Fruit fly (Drosophila melanogaster): ENCODE measurements around the gene CG7518.

CG7518 gene

dm6 chr3R:12977371-12978050, 20.4 kb upstream of the CG7518 start, which contains the start of the genes CG7381 and CG7091:
Gene CG7381 (minus strand): TSS chr3R:12977471.
Gene CG7091 (plus strand): TSS chr3R:12978000.
- TF ChIP-seq Dll (optimal IDR thresholded peaks at IDR 0.05), result no peak
- TF ChIP-seq pan (optimal IDR thresholded peaks at IDR 0.05), result no peak
- no peak for TF ChIP-seq usp (GFP tag; optimal IDR thresholded peaks at IDR 0.05)
- TF ChIP-seq psq (optimal IDR thresholded peaks at IDR 0.05), result no peak
- TF ChIP-seq CG8478 (optimal IDR thresholded peaks at IDR 0.05), result no peak
- no peak for TF ChIP-seq EcR (GFP tag; optimal IDR thresholded peaks at IDR 0.05)

DNA sequence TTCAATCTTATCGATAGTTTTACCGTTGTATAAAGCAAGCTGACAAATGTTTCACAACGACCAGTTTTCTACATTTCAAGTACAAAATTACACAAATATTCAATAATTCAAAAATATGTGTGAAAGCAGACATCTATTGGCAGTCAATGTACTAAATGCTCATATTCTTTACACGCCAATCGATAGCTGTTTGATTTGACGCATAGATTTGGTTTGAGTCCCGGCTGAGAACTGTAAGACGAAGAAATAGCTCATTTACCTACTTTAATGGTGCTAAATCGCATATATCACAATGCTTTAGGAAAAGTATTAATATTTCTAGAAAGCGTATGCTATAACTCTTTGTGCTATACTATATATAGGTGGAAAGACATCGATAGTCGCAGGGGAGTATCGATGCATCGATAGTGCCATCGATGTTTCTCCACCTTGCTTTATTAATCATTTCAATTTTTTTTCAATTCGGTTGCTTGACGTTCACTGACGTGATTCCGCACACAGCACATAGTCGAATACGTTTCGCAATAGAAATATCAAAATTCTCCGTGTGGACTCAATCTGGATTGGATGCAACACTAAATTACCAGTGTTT, 17.2 kb upstream of the CG7518 start, which contains the start of gene Paip2:
Gene Paip2 (plus strand): TSS at position 165 of the 592 bp plus-strand sequence.
- TF ChIP-seq Dll (optimal IDR thresholded peaks at IDR 0.05), result no peak
- no peak for TF ChIP-seq usp (GFP tag; optimal IDR thresholded peaks at IDR 0.05)
- no peak for TF ChIP-seq pan (optimal IDR thresholded peaks at IDR 0.05)
- no peak for TF ChIP-seq psq (optimal IDR thresholded peaks at IDR 0.05)
- no peak for TF ChIP-seq CG8478 (optimal IDR thresholded peaks at IDR 0.05)
- TF ChIP-seq EcR (GFP tag; optimal IDR thresholded peaks at IDR 0.05), result no peak

dm6 chr3R:12981334-12982166, 16.3 kb upstream of the CG7518 start:
- TF ChIP-seq EcR (GFP tag; optimal IDR thresholded peaks at IDR 0.05), result peak; percentile 35 to 64
- TF ChIP-seq CG8478 (optimal IDR thresholded peaks at IDR 0.05), result no peak

dm6 chr3R:12982167-12982981, 15.5 kb upstream of the CG7518 start:
- TF ChIP-seq pan (optimal IDR thresholded peaks at IDR 0.05) (no peak), CG8478 (optimal IDR thresholded peaks at IDR 0.05) (peak; percentile 5)

- TF ChIP-seq psq (optimal IDR thresholded peaks at IDR 0.05), result no peak
- TF ChIP-seq Dll (optimal IDR thresholded peaks at IDR 0.05), result no peak
- peak; percentile 14 for TF ChIP-seq pan (optimal IDR thresholded peaks at IDR 0.05)
- TF ChIP-seq CG8478 (optimal IDR thresholded peaks at IDR 0.05), result no peak
- no peak for TF ChIP-seq usp (GFP tag; optimal IDR thresholded peaks at IDR 0.05)
- no peak for TF ChIP-seq EcR (GFP tag; optimal IDR thresholded peaks at IDR 0.05)
Observed at dm6 chr3R:12982982-12983633, 14.8 kb upstream of the CG7518 start.

DNA sequence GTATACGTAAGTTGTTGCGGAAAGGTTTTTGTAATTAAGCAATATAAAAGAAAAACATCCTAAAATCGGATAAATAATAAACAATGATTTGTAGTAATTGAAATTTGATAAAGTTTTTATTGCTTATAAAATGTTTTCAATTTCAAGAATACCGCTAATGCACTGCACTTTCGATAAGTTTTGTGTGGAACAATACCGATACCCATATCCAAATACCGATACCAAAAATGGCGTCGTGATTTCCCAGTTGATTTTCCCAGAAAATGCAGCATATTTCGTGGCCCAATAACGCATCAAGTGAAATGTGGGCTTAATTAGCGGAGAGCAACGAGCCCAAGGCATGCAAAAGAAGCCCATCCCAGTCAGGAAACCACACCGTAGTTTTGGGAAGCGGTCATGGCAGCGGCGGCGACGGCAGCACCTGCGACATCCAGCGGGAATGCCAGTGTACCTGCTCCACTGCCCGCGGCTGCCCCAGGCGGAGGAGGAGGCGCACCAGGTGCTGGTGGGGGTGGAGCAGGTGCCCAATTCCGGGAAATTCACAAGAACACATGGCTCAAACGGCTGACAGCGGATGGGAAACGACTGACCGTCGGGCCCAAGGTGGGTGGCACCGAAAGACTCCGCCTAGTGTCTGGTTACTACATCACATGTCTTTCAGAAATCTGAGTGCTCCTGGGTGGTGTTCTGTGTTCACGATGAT, 11.9 kb upstream of the CG7518 start, which contains the start of gene CG31342:
Gene CG31342 (plus strand): TSS at position 214 of the 703 bp plus-strand sequence.
- no peak for TF ChIP-seq CG8478 (optimal IDR thresholded peaks at IDR 0.05)
- no peak for TF ChIP-seq psq (optimal IDR thresholded peaks at IDR 0.05)
- TF ChIP-seq pan (optimal IDR thresholded peaks at IDR 0.05), result no peak
- no peak for TF ChIP-seq Dll (optimal IDR thresholded peaks at IDR 0.05)
- no peak for TF ChIP-seq EcR (GFP tag; optimal IDR thresholded peaks at IDR 0.05)
- no peak for TF ChIP-seq usp (GFP tag; optimal IDR thresholded peaks at IDR 0.05)

DNA sequence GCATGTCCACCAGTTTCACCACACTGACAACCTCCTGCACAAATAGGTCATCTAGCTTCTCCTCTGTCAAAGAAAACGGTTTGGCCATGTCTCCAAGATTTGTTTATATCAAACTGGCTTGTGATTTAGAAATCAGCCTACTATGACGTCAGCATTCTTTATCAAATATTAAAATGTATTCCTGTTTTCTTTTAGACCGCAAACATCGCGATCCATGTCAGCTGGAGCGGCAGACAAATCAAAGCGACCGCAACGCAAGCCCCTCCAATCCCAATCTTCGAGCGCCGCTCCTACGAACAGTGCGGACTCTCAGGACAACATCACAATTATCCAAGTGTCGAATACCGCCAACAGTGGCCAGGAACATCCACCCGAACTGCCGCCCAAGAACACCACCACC, 9.5 kb upstream of the CG7518 start, which contains the start of gene CG14383:
Gene CG14383 (minus strand): TSS at position 101 of the 400 bp plus-strand sequence.
- TF ChIP-seq EcR (GFP tag; optimal IDR thresholded peaks at IDR 0.05) (no peak), usp (GFP tag; optimal IDR thresholded peaks at IDR 0.05) (no peak), Dll (optimal IDR thresholded peaks at IDR 0.05) (no peak), psq (optimal IDR thresholded peaks at IDR 0.05) (no peak), CG8478 (optimal IDR thresholded peaks at IDR 0.05) (no peak), pan (optimal IDR thresholded peaks at IDR 0.05) (no peak)

dm6 chr3R:12993018-12993417, 4.9 kb upstream of the CG7518 start, which contains the start of gene yellow-f:
Gene yellow-f (minus strand): TSS chr3R:12993201.
- TF ChIP-seq EcR (GFP tag; optimal IDR thresholded peaks at IDR 0.05) (no peak), usp (GFP tag; optimal IDR thresholded peaks at IDR 0.05) (no peak), Dll (optimal IDR thresholded peaks at IDR 0.05) (no peak), CG8478 (optimal IDR thresholded peaks at IDR 0.05) (no peak), pan (optimal IDR thresholded peaks at IDR 0.05) (no peak), psq (optimal IDR thresholded peaks at IDR 0.05) (no peak)

- TF ChIP-seq usp (GFP tag; optimal IDR thresholded peaks at IDR 0.05), result no peak
- no peak for TF ChIP-seq pan (optimal IDR thresholded peaks at IDR 0.05)
- no peak for TF ChIP-seq psq (optimal IDR thresholded peaks at IDR 0.05)
- no peak for TF ChIP-seq Dll (optimal IDR thresholded peaks at IDR 0.05)
- TF ChIP-seq CG8478 (optimal IDR thresholded peaks at IDR 0.05), result no peak
- TF ChIP-seq EcR (GFP tag; optimal IDR thresholded peaks at IDR 0.05), result no peak
Observed at dm6 chr3R:12995047-12995446, 2.8 kb upstream of the CG7518 start, which contains the start of gene yellow-f2. Gene yellow-f2 (minus strand): TSS chr3R:12995147.

DNA sequence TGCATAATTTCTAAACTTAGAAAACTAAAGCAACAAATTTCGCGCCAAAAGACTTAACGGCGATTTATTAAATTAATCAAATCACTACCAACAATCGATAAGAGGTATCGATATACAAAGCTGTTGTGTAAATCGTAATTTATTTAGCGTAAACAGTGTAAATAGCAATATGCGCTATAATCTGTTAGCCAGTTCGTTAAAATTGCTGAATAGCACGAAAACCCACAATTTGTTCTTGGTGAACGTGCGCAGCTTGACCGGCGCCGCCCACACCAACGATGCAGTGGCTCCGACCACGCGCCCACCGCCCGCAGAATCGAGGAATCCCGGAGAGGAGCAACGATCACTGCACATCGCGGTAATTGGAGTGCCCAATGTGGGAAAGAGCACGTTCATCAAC, 2.4 kb upstream of the CG7518 start, which contains the start of gene CG7488:
Gene CG7488 (plus strand): TSS at position 99 of the 400 bp plus-strand sequence.
- no peak for TF ChIP-seq psq (optimal IDR thresholded peaks at IDR 0.05)
